Fruit fly (Drosophila melanogaster) whole organism, embryonic: ENCODE data around the gene Ras85D.

ENCODE experiments used
- Abd-B ChIP-seq: fragments of 200-800 bp; sonication (Bioruptor generic); optimal IDR thresholded peaks from 2 replicates; lab custom pipeline; 2018; ENCODE audit warnings: missing biosample characterization, mild to moderate bottlenecking, missing genetic modification characterization, moderate library complexity
- Ada2b ChIP-seq: fragments of 200-800 bp; sonication (Bioruptor generic); IDR thresholded peaks from 2 replicates; pipeline ENCODE4 v1.3.6; 2022; ENCODE audit warnings: missing biosample characterization, missing genetic modification characterization
- CG10431 ChIP-seq: fragments of 200-800 bp; sonication (Bioruptor generic); optimal IDR thresholded peaks from 3 replicates; lab custom pipeline; 2018; ENCODE audit warnings: missing biosample characterization, mild to moderate bottlenecking, missing genetic modification characterization
- CG10654 ChIP-seq: fragments of 200-800 bp; sonication (Bioruptor generic); optimal IDR thresholded peaks from 2 replicates; lab custom pipeline; 2016; ENCODE audit warnings: missing biosample characterization, missing genetic modification characterization
- CG12236 ChIP-seq: fragments of 200-800 bp; sonication (Bioruptor generic); optimal IDR thresholded peaks from 2 replicates; lab custom pipeline; 2016; ENCODE audit warnings: missing biosample characterization, missing genetic modification characterization
- CG13894 ChIP-seq: fragments of 200-800 bp; sonication (Bioruptor generic); optimal IDR thresholded peaks from 3 replicates; lab custom pipeline; 2018; ENCODE audit warnings: missing biosample characterization, mild to moderate bottlenecking, missing genetic modification characterization, moderate library complexity
- CG14050 ChIP-seq: fragments of 200-800 bp; sonication (Bioruptor generic); IDR thresholded peaks from 3 replicates; pipeline ENCODE4 v1.3.6; 2022; ENCODE audit warnings: missing biosample characterization, missing genetic modification characterization
- CG15696 ChIP-seq: fragments of 200-800 bp; sonication (Bioruptor generic); optimal IDR thresholded peaks from 2 replicates; lab custom pipeline; 2019; ENCODE audit warnings: missing biosample characterization, mild to moderate bottlenecking, missing genetic modification characterization, moderate library complexity
- CG16863 ChIP-seq: fragments of 200-800 bp; sonication (Bioruptor generic); optimal IDR thresholded peaks from 3 replicates; lab custom pipeline; 2016; ENCODE audit warnings: missing biosample characterization, missing genetic modification characterization
- CG17829 ChIP-seq: fragments of 200-800 bp; optimal IDR thresholded peaks from 2 replicates; lab custom pipeline; 2019; ENCODE audit warnings: missing biosample characterization, mild to moderate bottlenecking, missing genetic modification characterization, moderate library complexity
- CG17912 ChIP-seq: fragments of 200-800 bp; sonication (Bioruptor generic); optimal IDR thresholded peaks from 2 replicates; lab custom pipeline; 2018; ENCODE audit warnings: missing biosample characterization, mild to moderate bottlenecking, missing genetic modification characterization
- CG1792 ChIP-seq: fragments of 200-800 bp; sonication (Bioruptor generic); optimal IDR thresholded peaks from 2 replicates; lab custom pipeline; 2016; ENCODE audit warnings: missing biosample characterization, missing genetic modification characterization
- CG2889 ChIP-seq: fragments of 200-800 bp; sonication (Bioruptor generic); IDR thresholded peaks from 3 replicates; pipeline ENCODE4 v1.3.6; 2022; ENCODE audit warnings: missing biosample characterization, missing genetic modification characterization
- CG30020 ChIP-seq: fragments of 200-800 bp; optimal IDR thresholded peaks from 2 replicates; lab custom pipeline; 2019; ENCODE audit warnings: missing biosample characterization, mild to moderate bottlenecking, missing genetic modification characterization, moderate library complexity
- CG30431 ChIP-seq: fragments of 200-800 bp; sonication (Bioruptor generic); optimal IDR thresholded peaks from 2 replicates; lab custom pipeline; 2017; ENCODE audit warnings: missing biosample characterization, missing genetic modification characterization
- CG34376 ChIP-seq: fragments of 200-800 bp; sonication (Bioruptor generic); optimal IDR thresholded peaks from 2 replicates; lab custom pipeline; 2018; ENCODE audit warnings: missing biosample characterization, mild to moderate bottlenecking, missing genetic modification characterization
- CG4424 ChIP-seq: fragments of 200-800 bp; sonication (Bioruptor generic); optimal IDR thresholded peaks from 3 replicates; lab custom pipeline; 2016; ENCODE audit warnings: missing biosample characterization, missing genetic modification characterization
- CG6683 ChIP-seq: fragments of 200-800 bp; sonication (Bioruptor generic); optimal IDR thresholded peaks from 2 replicates; lab custom pipeline; 2017; ENCODE audit warnings: missing biosample characterization, mild to moderate bottlenecking, missing genetic modification characterization, missing genetic modification reagents
- CG7745 ChIP-seq: fragments of 200-800 bp; sonication (Bioruptor generic); optimal IDR thresholded peaks from 2 replicates; lab custom pipeline; 2018; ENCODE audit warnings: missing biosample characterization, mild to moderate bottlenecking, missing genetic modification characterization, moderate library complexity
- CG8359 ChIP-seq: fragments of 200-800 bp; sonication (Bioruptor generic); optimal IDR thresholded peaks from 2 replicates; lab custom pipeline; 2017; ENCODE audit warnings: missing biosample characterization, mild to moderate bottlenecking, missing genetic modification characterization, borderline replicate concordance
- CG9727 ChIP-seq: fragments of 200-800 bp; sonication (Bioruptor generic); optimal IDR thresholded peaks from 3 replicates; lab custom pipeline; 2017; ENCODE audit warnings: missing biosample characterization, mild to moderate bottlenecking, missing genetic modification characterization
- CTCF ChIP-seq: fragments of 200-800 bp; sonication (Bioruptor generic); optimal IDR thresholded peaks from 2 replicates; lab custom pipeline; 2017; ENCODE audit warnings: missing biosample characterization, mild to moderate bottlenecking, missing genetic modification characterization, moderate library complexity
- CrebB ChIP-seq: fragments of 200-800 bp; sonication (Bioruptor generic); optimal IDR thresholded peaks from 3 replicates; lab custom pipeline; 2018; ENCODE audit warnings: missing biosample characterization, mild to moderate bottlenecking, missing genetic modification characterization
- Deaf1 ChIP-seq: fragments of 200-800 bp; optimal IDR thresholded peaks from 3 replicates; lab custom pipeline; 2019; ENCODE audit warnings: missing biosample characterization, mild to moderate bottlenecking, missing genetic modification characterization, moderate library complexity
- Drgx ChIP-seq: fragments of 200-800 bp; sonication (Bioruptor generic); IDR thresholded peaks from 2 replicates; pipeline ENCODE4 v1.3.6; 2022; ENCODE audit warnings: missing biosample characterization, missing genetic modification characterization
- E2f2 ChIP-seq: fragments of 200-800 bp; sonication (Bioruptor generic); IDR thresholded peaks from 2 replicates; pipeline ENCODE4 v1.3.6; 2022; ENCODE audit warnings: missing biosample characterization, missing genetic modification characterization
- HLH54F ChIP-seq: fragments of 200-800 bp; sonication (Bioruptor generic); optimal IDR thresholded peaks from 3 replicates; lab custom pipeline; 2016; ENCODE audit warnings: missing biosample characterization, missing genetic modification characterization
- Hand ChIP-seq: fragments of 200-800 bp; sonication (Bioruptor generic); optimal IDR thresholded peaks from 2 replicates; lab custom pipeline; 2017; ENCODE audit warnings: mild to moderate bottlenecking, missing biosample characterization, missing genetic modification reagents, missing genetic modification characterization
- Scr ChIP-seq: fragments of 200-800 bp; sonication (Bioruptor generic); IDR thresholded peaks from 2 replicates; pipeline ENCODE4 v1.3.6; 2022; ENCODE audit warnings: missing biosample characterization, missing genetic modification characterization; ENCODE audit not compliant: partially characterized antibody
- Six4 ChIP-seq: fragments of 200-800 bp; sonication (Bioruptor generic); optimal IDR thresholded peaks from 2 replicates; lab custom pipeline; 2016; ENCODE audit warnings: missing biosample characterization, missing genetic modification characterization
- Taf1 ChIP-seq: fragments of 200-800 bp; sonication (Bioruptor generic); IDR thresholded peaks from 2 replicates; pipeline ENCODE4 v1.3.6; 2022; ENCODE audit warnings: missing biosample characterization, missing genetic modification characterization
- ash1 ChIP-seq: fragments of 200-800 bp; sonication (Bioruptor generic); optimal IDR thresholded peaks from 2 replicates; lab custom pipeline; 2018; ENCODE audit warnings: missing biosample characterization, mild to moderate bottlenecking, missing genetic modification characterization
- btn ChIP-seq: fragments of 200-800 bp; sonication (Bioruptor generic); optimal IDR thresholded peaks from 2 replicates; lab custom pipeline; 2016; ENCODE audit warnings: missing biosample characterization, missing genetic modification characterization
- croc ChIP-seq: fragments of 200-800 bp; sonication (Bioruptor generic); conservative IDR thresholded peaks from 3 replicates; pipeline ENCODE4 v1.3.6; 2022; ENCODE audit warnings: missing biosample characterization, missing genetic modification characterization
- dan ChIP-seq: fragments of 200-800 bp; sonication (Bioruptor generic); IDR thresholded peaks from 2 replicates; pipeline ENCODE4 v1.3.6; 2022; ENCODE audit warnings: missing biosample characterization, missing genetic modification characterization
- emc ChIP-seq: fragments of 200-800 bp; sonication (Bioruptor generic); optimal IDR thresholded peaks from 2 replicates; lab custom pipeline; 2016; ENCODE audit warnings: missing biosample characterization, missing genetic modification characterization
- exex ChIP-seq: fragments of 200-800 bp; sonication (Bioruptor generic); optimal IDR thresholded peaks from 4 replicates; lab custom pipeline; 2018; ENCODE audit warnings: missing biosample characterization, mild to moderate bottlenecking, missing genetic modification characterization, moderate library complexity
- fd96Cb ChIP-seq: fragments of 200-800 bp; sonication (Bioruptor generic); optimal IDR thresholded peaks from 2 replicates; lab custom pipeline; 2018; ENCODE audit warnings: missing biosample characterization, mild to moderate bottlenecking, missing genetic modification characterization, moderate library complexity
- ftz-f1 ChIP-seq: fragments of 200-800 bp; sonication (Bioruptor generic); optimal IDR thresholded peaks from 2 replicates; lab custom pipeline; 2016; ENCODE audit warnings: missing biosample characterization, missing genetic modification characterization
- gfzf ChIP-seq: fragments of 200-800 bp; sonication (Bioruptor generic); optimal IDR thresholded peaks from 2 replicates; lab custom pipeline; 2016; ENCODE audit warnings: missing biosample characterization, mild to moderate bottlenecking, missing genetic modification characterization, moderate library complexity
- hkb ChIP-seq, 2 experiments: fragments of 200-800 bp in 1 of 2; fragments of >200 bp in 1 of 2; sonication (Bioruptor generic) in 1 of 2; IDR thresholded peaks in 1 of 2; optimal IDR thresholded peaks in 1 of 2; 2 replicates each; pipeline versions ENCODE4 v1.3.6 to Lab custom; 2017 to 2022; ENCODE audit warnings: missing biosample characterization in 1 of 2, missing genetic modification characterization in 1 of 2
- inv ChIP-seq: fragments of 200-800 bp; sonication (Bioruptor generic); IDR thresholded peaks from 2 replicates; pipeline ENCODE4 v1.3.6; 2022; ENCODE audit warnings: missing biosample characterization, missing genetic modification characterization; ENCODE audit not compliant: partially characterized antibody
- kah ChIP-seq: fragments of 200-800 bp; sonication (Bioruptor generic); optimal IDR thresholded peaks from 2 replicates; lab custom pipeline; 2018; ENCODE audit warnings: missing biosample characterization, mild to moderate bottlenecking, missing genetic modification characterization
- kay ChIP-seq: fragments of 200-800 bp; sonication (Bioruptor generic); optimal IDR thresholded peaks from 2 replicates; lab custom pipeline; 2016; ENCODE audit warnings: missing biosample characterization, missing genetic modification characterization
- mam ChIP-seq: fragments of 200-800 bp; sonication (Bioruptor generic); optimal IDR thresholded peaks from 3 replicates; lab custom pipeline; 2016; ENCODE audit warnings: missing biosample characterization, missing genetic modification characterization
- odd ChIP-seq: fragments of 200-800 bp; sonication (Bioruptor generic); optimal IDR thresholded peaks from 2 replicates; lab custom pipeline; 2017; ENCODE audit warnings: missing biosample characterization, mild to moderate bottlenecking, missing genetic modification characterization
- ranshi ChIP-seq: fragments of 200-800 bp; sonication (Bioruptor generic); IDR thresholded peaks from 2 replicates; pipeline ENCODE4 v1.3.6; 2022; ENCODE audit warnings: missing biosample characterization, missing genetic modification characterization
- schlank ChIP-seq: fragments of 200-800 bp; sonication (Bioruptor generic); optimal IDR thresholded peaks from 2 replicates; lab custom pipeline; 2018; ENCODE audit warnings: missing biosample characterization, mild to moderate bottlenecking, missing genetic modification characterization
- sqz ChIP-seq: fragments of 200-800 bp; sonication (Bioruptor generic); optimal IDR thresholded peaks from 3 replicates; lab custom pipeline; 2018; ENCODE audit warnings: missing biosample characterization, mild to moderate bottlenecking, missing genetic modification characterization
- vfl ChIP-seq: fragments of 200-800 bp; sonication (Bioruptor generic); optimal IDR thresholded peaks from 2 replicates; lab custom pipeline; 2016; ENCODE audit warnings: missing biosample characterization, missing genetic modification characterization
- zfh2 ChIP-seq: fragments of 200-800 bp; sonication (Bioruptor generic); optimal IDR thresholded peaks from 2 replicates; lab custom pipeline; 2016; ENCODE audit warnings: missing biosample characterization, missing genetic modification characterization

Ras85D gene

DNA sequence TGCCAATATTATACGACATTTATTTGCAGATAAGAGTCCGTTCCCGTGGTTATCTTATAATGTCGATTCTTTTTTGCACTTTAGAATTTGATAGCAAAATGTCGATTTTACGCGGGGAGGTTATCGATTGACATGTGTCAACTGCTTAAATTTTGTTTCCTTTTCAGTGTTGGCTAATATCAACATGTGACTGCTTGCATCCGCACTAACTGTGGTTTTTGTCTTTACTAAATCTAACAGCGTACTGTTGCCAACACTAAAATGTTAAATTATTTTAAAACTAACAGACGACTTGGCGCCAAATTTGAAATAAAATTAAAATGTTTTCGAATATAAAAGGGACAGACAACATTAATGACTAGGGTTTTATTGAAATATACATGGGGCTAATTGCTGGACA, 16.1 kb downstream of the Ras85D start (continued):
- no peak; the same call in 1 of the 2 replicates for TF ChIP-seq ranshi (GFP tag; lab: Robert Waterston, UW)
- no peak for TF ChIP-seq CG2889 (GFP tag; lab: Robert Waterston, UW)
- TF ChIP-seq kay (GFP tag; lab: Kevin White, UChicago): peak; percentile 76
- peak; percentile 44 for TF ChIP-seq CG15696 (tag; lab: Kevin White, UChicago)
- peak; percentile 80 for TF ChIP-seq CG17829 (tag; lab: Kevin White, UChicago)
- peak; percentile 2 for TF ChIP-seq CG30020 (tag; lab: Kevin White, UChicago)
- no peak for TF ChIP-seq CG6683 (GFP tag; lab: Kevin White, UChicago)
- peak; percentile 20 for TF ChIP-seq Six4 (GFP tag; lab: Kevin White, UChicago)
- peak; percentile 88 for TF ChIP-seq mam (GFP tag; lab: Kevin White, UChicago)
- peak; percentile 32 for TF ChIP-seq CG9727 (GFP tag; lab: Kevin White, UChicago)
- peak; percentile 87 for TF ChIP-seq CG13894 (tag; lab: Kevin White, UChicago)
- TF ChIP-seq CG1792: peak; percentile 47
- TF ChIP-seq Hand (GFP tag; lab: Kevin White, UChicago): no peak
- peak; percentile 50 for TF ChIP-seq CG10654 (GFP tag; lab: Kevin White, UChicago)
- TF ChIP-seq ash1 (GFP tag; lab: Kevin White, UChicago): peak; percentile 36
- peak; percentile 88 for TF ChIP-seq HLH54F (GFP tag; lab: Kevin White, UChicago)
- TF ChIP-seq CG34376 (GFP tag; lab: Kevin White, UChicago): peak; percentile 90
- TF ChIP-seq zfh2 (GFP tag; lab: Kevin White, UChicago): peak; percentile 91
- peak; percentile 54 for TF ChIP-seq gfzf
- TF ChIP-seq Drgx (GFP tag; lab: Robert Waterston, UW): no peak
- TF ChIP-seq vfl (GFP tag; lab: Kevin White, UChicago): peak; percentile 83
- TF ChIP-seq CG10431: no peak
- TF ChIP-seq CG8359 (GFP tag; lab: Kevin White, UChicago): no peak
- peak; percentile 35; the same call in 1 of the 2 replicates for TF ChIP-seq inv (GFP tag; lab: Robert Waterston, UW)
- peak; percentile 48 for TF ChIP-seq ftz-f1 (GFP tag; lab: Kevin White, UChicago)
- TF ChIP-seq CG7745 (tag; lab: Kevin White, UChicago): no peak
- TF ChIP-seq CrebB (tag; lab: Kevin White, UChicago): peak; percentile 44
- TF ChIP-seq CG30431 (GFP tag; lab: Kevin White, UChicago): no peak
- TF ChIP-seq CG4424: peak; percentile 47
- peak; percentile 58 for TF ChIP-seq schlank (tag; lab: Kevin White, UChicago)
- TF ChIP-seq odd (GFP tag; lab: Kevin White, UChicago): no peak
- peak; percentile 51 for TF ChIP-seq emc (GFP tag; lab: Kevin White, UChicago)
- no peak for TF ChIP-seq dan
- TF ChIP-seq Taf1 (GFP tag; lab: Robert Waterston, UW): no peak; the same call in 1 of the 2 replicates
- TF ChIP-seq sqz (GFP tag; lab: Kevin White, UChicago): no peak
- no peak for TF ChIP-seq hkb (optimal IDR thresholded peaks at IDR 0.05; lab: Kevin White, UChicago)
- no peak for TF ChIP-seq hkb (GFP tag; IDR thresholded peaks at IDR 0.05; lab: Robert Waterston, UW)
- no peak for TF ChIP-seq kah (GFP tag; lab: Kevin White, UChicago)
- no peak for TF ChIP-seq Ada2b (GFP tag; lab: Robert Waterston, UW)
- peak; percentile 30; the same call in 1 of the 3 replicates for TF ChIP-seq croc (GFP tag; lab: Robert Waterston, UW)
- peak; percentile 62 for TF ChIP-seq Abd-B (GFP tag; lab: Kevin White, UChicago)
- peak; percentile 75 for TF ChIP-seq CG17912
- peak; percentile 53 for TF ChIP-seq CTCF (GFP tag; lab: Kevin White, UChicago)
- TF ChIP-seq Scr (GFP tag; lab: Robert Waterston, UW): peak; percentile 48; the same call in 1 of the 2 replicates
- peak; percentile 42 for TF ChIP-seq CG16863 (GFP tag; lab: Kevin White, UChicago)
- peak; percentile 22 for TF ChIP-seq Deaf1
- TF ChIP-seq E2f2 (GFP tag; lab: Robert Waterston, UW): peak; percentile 100
- TF ChIP-seq btn (GFP tag; lab: Kevin White, UChicago): no peak
- TF ChIP-seq exex (tag; lab: Kevin White, UChicago): peak; percentile 40
- TF ChIP-seq CG14050 (GFP tag; lab: Robert Waterston, UW): no peak
- peak; percentile 12 for TF ChIP-seq CG12236
- TF ChIP-seq fd96Cb (tag; lab: Kevin White, UChicago): no peak
